Fruit fly (Drosophila melanogaster) whole organism, embryonic: Measurements from ENCODE around the gene CG15212.
A peak's percentile ranks its signal among the peaks of the same experiment; 100 is the strongest.

Experiments
- Ada2b ChIP-seq: fragments of 200-800 bp; sonication (Bioruptor generic); IDR thresholded peaks from 2 replicates; pipeline ENCODE4 v1.3.6; 2022; ENCODE audit warnings: missing biosample characterization, missing genetic modification characterization
- Atf6 ChIP-seq: fragments of 200-800 bp; sonication (Bioruptor generic); IDR thresholded peaks from 2 replicates; pipeline ENCODE4 v1.3.6; 2022; ENCODE audit warnings: missing biosample characterization, missing genetic modification characterization
- BEAF-32 ChIP-seq: fragments of 200-800 bp; sonication (Bioruptor generic); optimal IDR thresholded peaks from 3 replicates; lab custom pipeline; 2017; ENCODE audit warnings: missing biosample characterization, missing genetic modification characterization, mild to moderate bottlenecking, moderate library complexity, missing genetic modification reagents
- CG10462 ChIP-seq: fragments of 200-800 bp; sonication (Bioruptor generic); optimal IDR thresholded peaks from 2 replicates; lab custom pipeline; 2016; ENCODE audit warnings: missing biosample characterization, missing genetic modification characterization
- CG11504 ChIP-seq: fragments of 200-800 bp; sonication (Bioruptor generic); optimal IDR thresholded peaks from 3 replicates; lab custom pipeline; 2019; ENCODE audit warnings: missing biosample characterization, mild to moderate bottlenecking, missing genetic modification characterization, moderate library complexity
- CG13123 ChIP-seq: fragments of 200-800 bp; sonication (Bioruptor generic); optimal IDR thresholded peaks from 2 replicates; lab custom pipeline; 2016; ENCODE audit warnings: missing biosample characterization, missing genetic modification characterization
- CG16813 ChIP-seq: fragments of 200-800 bp; sonication (Bioruptor generic); IDR thresholded peaks from 3 replicates; pipeline ENCODE4 v1.3.6; 2022; ENCODE audit warnings: missing biosample characterization, missing genetic modification characterization; ENCODE audit not compliant: partially characterized antibody
- CG17186 ChIP-seq: fragments of 200-800 bp; sonication (Bioruptor generic); optimal IDR thresholded peaks from 3 replicates; lab custom pipeline; 2017; ENCODE audit warnings: missing biosample characterization, missing genetic modification reagents, missing genetic modification characterization
- CG17359 ChIP-seq: fragments of 200-800 bp; sonication (Bioruptor generic); optimal IDR thresholded peaks from 3 replicates; lab custom pipeline; 2018; ENCODE audit warnings: missing biosample characterization, mild to moderate bottlenecking, missing genetic modification characterization, moderate library complexity
- CG17802 ChIP-seq: fragments of 200-800 bp; sonication (Bioruptor generic); optimal IDR thresholded peaks from 2 replicates; lab custom pipeline; 2018; ENCODE audit warnings: missing biosample characterization, mild to moderate bottlenecking, missing genetic modification characterization, moderate library complexity
- CG2116 ChIP-seq: fragments of 200-800 bp; sonication (Bioruptor generic); optimal IDR thresholded peaks from 3 replicates; lab custom pipeline; 2018; ENCODE audit warnings: missing biosample characterization, mild to moderate bottlenecking, missing genetic modification characterization
- CG2120 ChIP-seq: fragments of 200-800 bp; sonication (Bioruptor generic); optimal IDR thresholded peaks from 3 replicates; lab custom pipeline; 2016; ENCODE audit warnings: missing biosample characterization, missing genetic modification characterization
- CG2129 ChIP-seq: fragments of 200-800 bp; sonication (Bioruptor generic); IDR thresholded peaks from 2 replicates; pipeline ENCODE4 v1.3.6; 2022; ENCODE audit warnings: missing biosample characterization, missing genetic modification characterization; ENCODE audit not compliant: partially characterized antibody
- CG3838 ChIP-seq: fragments of 200-800 bp; sonication (Bioruptor generic); optimal IDR thresholded peaks from 3 replicates; lab custom pipeline; 2016; ENCODE audit warnings: missing biosample characterization, missing genetic modification characterization
- CG4424 ChIP-seq: fragments of 200-800 bp; sonication (Bioruptor generic); optimal IDR thresholded peaks from 3 replicates; lab custom pipeline; 2016; ENCODE audit warnings: missing biosample characterization, missing genetic modification characterization
- CG4617 ChIP-seq: fragments of 200-800 bp; sonication (Bioruptor generic); optimal IDR thresholded peaks from 3 replicates; lab custom pipeline; 2016; ENCODE audit warnings: missing biosample characterization, missing genetic modification characterization, borderline replicate concordance
- CG6683 ChIP-seq: fragments of 200-800 bp; sonication (Bioruptor generic); optimal IDR thresholded peaks from 2 replicates; lab custom pipeline; 2017; ENCODE audit warnings: missing biosample characterization, mild to moderate bottlenecking, missing genetic modification characterization, missing genetic modification reagents
- CG6813 ChIP-seq: fragments of 200-800 bp; sonication (Bioruptor generic); optimal IDR thresholded peaks from 2 replicates; lab custom pipeline; 2017; ENCODE audit warnings: missing biosample characterization, missing genetic modification characterization, mild to moderate bottlenecking, moderate library complexity, missing genetic modification reagents
- CG8089 ChIP-seq: fragments of 200-800 bp; sonication (Bioruptor generic); optimal IDR thresholded peaks from 3 replicates; lab custom pipeline; 2016; ENCODE audit warnings: missing biosample characterization, missing genetic modification characterization
- CG9609 ChIP-seq: fragments of 200-800 bp; sonication (Bioruptor generic); optimal IDR thresholded peaks from 3 replicates; lab custom pipeline; 2016; ENCODE audit warnings: missing biosample characterization, missing genetic modification characterization
- CG9727 ChIP-seq: fragments of 200-800 bp; sonication (Bioruptor generic); optimal IDR thresholded peaks from 3 replicates; lab custom pipeline; 2017; ENCODE audit warnings: missing biosample characterization, mild to moderate bottlenecking, missing genetic modification characterization
- CHES-1-like ChIP-seq: fragments of 200-800 bp; sonication (Bioruptor generic); optimal IDR thresholded peaks from 2 replicates; lab custom pipeline; 2016; ENCODE audit warnings: missing biosample characterization, missing genetic modification characterization
- CrebB ChIP-seq: fragments of 200-800 bp; sonication (Bioruptor generic); optimal IDR thresholded peaks from 3 replicates; lab custom pipeline; 2018; ENCODE audit warnings: missing biosample characterization, mild to moderate bottlenecking, missing genetic modification characterization
- D ChIP-seq, 2 experiments: fragments of 200-800 bp in 1 of 2; fragments of >200 bp in 1 of 2; sonication (Bioruptor generic) in 1 of 2; optimal IDR thresholded peaks; 2 replicates in 1 of 2; 3 replicates in 1 of 2; lab custom pipeline; 2017; ENCODE audit warnings: mild to moderate bottlenecking in 1 of 2, missing biosample characterization in 1 of 2, missing genetic modification characterization in 1 of 2, missing genetic modification reagents in 1 of 2
- Hr39 ChIP-seq: fragments of >200 bp; optimal IDR thresholded peaks from 2 replicates; lab custom pipeline; 2017
- Neu2 ChIP-seq: fragments of 200-800 bp; sonication (Bioruptor generic); optimal IDR thresholded peaks from 3 replicates; lab custom pipeline; 2016; ENCODE audit warnings: missing biosample characterization, missing genetic modification characterization, borderline replicate concordance
- Ptx1 ChIP-seq: fragments of 200-800 bp; sonication (Bioruptor generic); IDR thresholded peaks from 2 replicates; pipeline ENCODE4 v1.3.6; 2022; ENCODE audit warnings: missing biosample characterization, missing genetic modification characterization
- Scr ChIP-seq: fragments of 200-800 bp; sonication (Bioruptor generic); IDR thresholded peaks from 2 replicates; pipeline ENCODE4 v1.3.6; 2022; ENCODE audit warnings: missing biosample characterization, missing genetic modification characterization; ENCODE audit not compliant: partially characterized antibody
- Side ChIP-seq: fragments of 200-800 bp; sonication (Bioruptor generic); optimal IDR thresholded peaks from 2 replicates; lab custom pipeline; 2016; ENCODE audit warnings: missing biosample characterization, missing genetic modification characterization
- Sry-δ ChIP-seq: fragments of 200-800 bp; sonication (Bioruptor generic); optimal IDR thresholded peaks from 2 replicates; lab custom pipeline; 2016; ENCODE audit warnings: missing biosample characterization, missing genetic modification characterization
- Stat92E ChIP-seq, 3 experiments: fragments of >200 bp in 2 of 3; fragments of 200-800 bp in 1 of 3; sonication (Bioruptor generic) in 1 of 3; optimal IDR thresholded peaks; 2 replicates each; lab custom pipeline; 2017 to 2019; ENCODE audit warnings: missing biosample characterization in 3 of 3, missing genetic modification characterization in 3 of 3, mild to moderate bottlenecking in 1 of 3, moderate library complexity in 1 of 3
- Tbp ChIP-seq: fragments of >200 bp; optimal IDR thresholded peaks from 2 replicates; lab custom pipeline; 2018; ENCODE audit warnings: missing biosample characterization, missing genetic modification characterization
- al ChIP-seq: fragments of 200-800 bp; sonication (Bioruptor generic); IDR thresholded peaks from 2 replicates; pipeline ENCODE4 v1.3.6; 2022; ENCODE audit warnings: missing biosample characterization, missing genetic modification characterization
- amos ChIP-seq: fragments of 200-800 bp; sonication (Bioruptor generic); IDR thresholded peaks from 2 replicates; pipeline ENCODE4 v1.3.6; 2022; ENCODE audit warnings: missing biosample characterization, missing genetic modification characterization; ENCODE audit not compliant: partially characterized antibody
- chn ChIP-seq: fragments of 200-800 bp; sonication (Bioruptor generic); optimal IDR thresholded peaks from 2 replicates; lab custom pipeline; 2016; ENCODE audit warnings: missing biosample characterization, missing genetic modification characterization
- da ChIP-seq: fragments of 200-800 bp; sonication (Bioruptor generic); optimal IDR thresholded peaks from 2 replicates; lab custom pipeline; 2016; ENCODE audit warnings: missing biosample characterization, missing genetic modification characterization
- dmrt11E ChIP-seq: fragments of 200-800 bp; sonication (Bioruptor generic); optimal IDR thresholded peaks from 3 replicates; lab custom pipeline; 2018; ENCODE audit warnings: missing biosample characterization, mild to moderate bottlenecking, missing genetic modification characterization, moderate library complexity
- eve ChIP-seq, 2 experiments: fragments of >200 bp; optimal IDR thresholded peaks; 2 replicates each; lab custom pipeline; 2017; ENCODE audit warnings: missing biosample characterization in 2 of 2, missing genetic modification characterization in 2 of 2
- gro ChIP-seq: fragments of 200-800 bp; sonication (Bioruptor generic); optimal IDR thresholded peaks from 2 replicates; lab custom pipeline; 2016; ENCODE audit warnings: missing biosample characterization, missing genetic modification characterization
- h ChIP-seq: fragments of >200 bp; optimal IDR thresholded peaks from 2 replicates; lab custom pipeline; 2017
- inv ChIP-seq: fragments of 200-800 bp; sonication (Bioruptor generic); IDR thresholded peaks from 2 replicates; pipeline ENCODE4 v1.3.6; 2022; ENCODE audit warnings: missing biosample characterization, missing genetic modification characterization; ENCODE audit not compliant: partially characterized antibody
- lbe ChIP-seq: fragments of 200-800 bp; sonication (Bioruptor generic); optimal IDR thresholded peaks from 2 replicates; lab custom pipeline; 2016; ENCODE audit warnings: missing biosample characterization, mild to moderate bottlenecking, missing genetic modification characterization
- lola ChIP-seq, 3 experiments: fragments of >200 bp in 2 of 3; fragments of 200-800 bp in 1 of 3; sonication (Bioruptor generic) in 1 of 3; optimal IDR thresholded peaks; 2 replicates each; lab custom pipeline; 2017 to 2019; ENCODE audit warnings: missing biosample characterization in 3 of 3, missing genetic modification characterization in 3 of 3, mild to moderate bottlenecking in 1 of 3, moderate library complexity in 1 of 3
- psq ChIP-seq: fragments of 200-800 bp; sonication (Bioruptor generic); optimal IDR thresholded peaks from 2 replicates; lab custom pipeline; 2017; ENCODE audit warnings: missing biosample characterization, missing genetic modification characterization
- pzg ChIP-seq: fragments of 200-800 bp; sonication (Bioruptor generic); optimal IDR thresholded peaks from 3 replicates; lab custom pipeline; 2018; ENCODE audit warnings: missing biosample characterization, mild to moderate bottlenecking, missing genetic modification characterization, moderate library complexity
- ro ChIP-seq: fragments of 200-800 bp; sonication (Bioruptor generic); IDR thresholded peaks from 2 replicates; pipeline ENCODE4 v1.3.6; 2022; ENCODE audit warnings: missing biosample characterization, missing genetic modification characterization
- salm ChIP-seq: fragments of 200-800 bp; sonication (Bioruptor generic); optimal IDR thresholded peaks from 2 replicates; lab custom pipeline; 2018; ENCODE audit warnings: missing biosample characterization, mild to moderate bottlenecking, missing genetic modification characterization
- sima ChIP-seq: fragments of 200-800 bp; sonication (Bioruptor generic); optimal IDR thresholded peaks from 2 replicates; lab custom pipeline; 2016; ENCODE audit warnings: missing biosample characterization, missing genetic modification characterization
- twi ChIP-seq: fragments of 200-800 bp; optimal IDR thresholded peaks from 2 replicates; lab custom pipeline; 2019; ENCODE audit warnings: missing biosample characterization, mild to moderate bottlenecking, missing genetic modification characterization, moderate library complexity

Gene CG15212

DNA sequence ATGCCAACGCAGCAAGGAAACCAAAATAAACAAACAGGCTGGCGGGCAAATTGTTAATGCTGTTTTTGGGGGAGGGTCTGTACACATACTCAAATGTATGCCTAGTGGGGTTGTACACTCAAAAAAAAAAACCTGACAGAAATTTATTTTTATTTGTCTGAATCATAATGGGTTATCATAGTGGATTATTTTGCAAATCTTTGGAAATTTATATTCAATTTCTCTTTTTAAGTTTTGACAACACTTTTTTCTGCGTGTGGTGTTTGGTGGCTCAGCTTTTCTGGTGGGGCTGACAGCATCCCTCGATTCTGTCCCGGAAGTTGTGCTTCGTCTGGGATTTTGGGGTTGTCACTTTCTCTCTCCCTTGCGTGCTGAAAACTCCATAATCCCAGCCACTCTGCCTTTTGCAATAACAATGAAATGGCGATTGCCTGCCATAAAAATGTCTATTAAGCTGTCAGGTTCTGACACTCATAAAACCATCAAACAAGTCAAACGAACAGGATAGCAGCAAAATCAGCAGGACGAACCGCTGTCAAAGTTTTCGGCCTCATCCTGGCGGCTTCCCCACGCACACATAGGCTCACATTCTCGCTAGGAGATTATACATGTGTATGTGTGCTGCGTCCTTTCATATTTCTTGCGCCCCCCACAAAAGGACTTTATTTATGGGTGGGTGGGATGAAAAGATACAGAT, 23.7 kb downstream of the CG15212 start (continued):
- no peak for TF ChIP-seq CG13123 (GFP tag; lab: Kevin White, UChicago)
- TF ChIP-seq da (GFP tag; lab: Kevin White, UChicago), result no peak
- no peak for TF ChIP-seq h (lab: Kevin White, UChicago)
- no peak for TF ChIP-seq twi (tag; lab: Kevin White, UChicago)
- TF ChIP-seq D (optimal IDR thresholded peaks at IDR 0.05; lab: Kevin White, UChicago), result no peak
- TF ChIP-seq D (GFP tag; optimal IDR thresholded peaks at IDR 0.05; lab: Kevin White, UChicago), result peak; percentile 46
- TF ChIP-seq CG9609 (GFP tag; lab: Kevin White, UChicago), result peak; percentile 73
- TF ChIP-seq Ada2b, result peak; percentile 84
- TF ChIP-seq chn, result peak; percentile 74
- TF ChIP-seq CHES-1-like (GFP tag; lab: Kevin White, UChicago), result peak; percentile 73
- peak; percentile 20 for TF ChIP-seq dmrt11E (tag; lab: Kevin White, UChicago)
- TF ChIP-seq CG3838 (GFP tag; lab: Kevin White, UChicago), result peak; percentile 38
- no peak for TF ChIP-seq CG17186 (GFP tag; lab: Kevin White, UChicago)
- TF ChIP-seq gro, result peak; percentile 79
- TF ChIP-seq lola (GFP tag; optimal IDR thresholded peaks at IDR 0.05; lab: Kevin White, UChicago), result no peak
- no peak for TF ChIP-seq inv
- peak; percentile 5 for TF ChIP-seq CG2116 (GFP tag; lab: Kevin White, UChicago)
- TF ChIP-seq CG2120 (GFP tag; lab: Kevin White, UChicago), result peak; percentile 91
- TF ChIP-seq CG10462 (GFP tag; lab: Kevin White, UChicago), result peak; percentile 36
- TF ChIP-seq Atf6 (GFP tag; lab: Robert Waterston, UW), result peak; percentile 86
- no peak for TF ChIP-seq CG16813 (GFP tag; lab: Robert Waterston, UW)
- TF ChIP-seq eve (GFP tag; optimal IDR thresholded peaks at IDR 0.05; lab: Kevin White, UChicago), result no peak
- TF ChIP-seq CG11504 (tag; lab: Kevin White, UChicago), result no peak
- no peak for TF ChIP-seq psq (GFP tag; lab: Kevin White, UChicago)
- TF ChIP-seq CG9727 (GFP tag; lab: Kevin White, UChicago), result peak; percentile 70
- peak; percentile 34 for TF ChIP-seq Sry-δ (GFP tag; lab: Kevin White, UChicago)
- TF ChIP-seq CG17802, result peak; percentile 32
- TF ChIP-seq CG17359 (tag; lab: Kevin White, UChicago), result peak; percentile 83
- TF ChIP-seq al (GFP tag; lab: Robert Waterston, UW), result no peak
- TF ChIP-seq lbe (GFP tag; lab: Kevin White, UChicago), result no peak
- TF ChIP-seq Neu2, result no peak
- no peak for TF ChIP-seq BEAF-32
- no peak; the same call in 1 of the 2 replicates for TF ChIP-seq ro
- TF ChIP-seq Scr (GFP tag; lab: Robert Waterston, UW), result no peak
- no peak for TF ChIP-seq Hr39 (lab: Kevin White, UChicago)
- peak; percentile 65 for TF ChIP-seq CG4424
- TF ChIP-seq Tbp (GFP tag; lab: Kevin White, UChicago), result no peak
- no peak for TF ChIP-seq CG2129 (GFP tag; lab: Robert Waterston, UW)
- TF ChIP-seq CG4617, result peak; percentile 31
- peak; percentile 76 for TF ChIP-seq CG6683 (GFP tag; lab: Kevin White, UChicago)
- no peak for TF ChIP-seq amos (GFP tag; lab: Robert Waterston, UW)
- TF ChIP-seq CrebB (tag; lab: Kevin White, UChicago), result peak; percentile 56
- TF ChIP-seq Side, result peak; percentile 77
- TF ChIP-seq sima (GFP tag; lab: Kevin White, UChicago), result peak; percentile 7
- TF ChIP-seq Ptx1 (GFP tag; lab: Robert Waterston, UW), result peak; percentile 87
- no peak for TF ChIP-seq pzg (GFP tag; lab: Kevin White, UChicago)
- TF ChIP-seq CG8089 (GFP tag; lab: Kevin White, UChicago), result peak; percentile 54
- TF ChIP-seq Stat92E (GFP tag; optimal IDR thresholded peaks at IDR 0.05; lab: Kevin White, UChicago), result no peak
- peak; percentile 70 for TF ChIP-seq CG6813
- no peak for TF ChIP-seq salm
